Worm (Caenorhabditis elegans): ENCODE data around the gene igcm-2.

DNA sequence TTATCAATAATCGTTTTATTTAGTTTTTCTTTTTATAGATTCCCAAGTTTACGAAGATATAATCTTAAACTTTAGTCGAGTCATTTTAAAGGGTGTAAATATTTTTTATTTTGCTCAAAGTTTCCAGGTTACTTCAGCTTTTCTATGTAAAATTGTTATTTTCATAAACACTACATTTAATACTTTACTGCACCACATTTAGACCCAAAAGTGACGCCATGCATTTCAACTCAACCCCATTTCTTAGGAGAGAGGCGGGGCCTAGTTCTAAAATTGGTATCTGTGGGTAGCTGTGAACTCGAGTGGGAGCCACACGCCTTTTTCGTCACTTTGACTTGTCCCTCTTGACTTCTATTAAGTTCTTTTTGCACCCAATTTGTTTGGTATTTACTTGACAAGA is 21.2 kb upstream of the igcm-2 start, which contains the start of gene T22E5.1:
- TF ChIP-seq sea-2 (GFP tag; optimal IDR thresholded peaks at IDR 0.05), result no peak
- TF ChIP-seq snpc-4 (tag; optimal IDR thresholded peaks at IDR 0.05), result no peak
- TF ChIP-seq nhr-23 (tag; optimal IDR thresholded peaks at IDR 0.05), result no peak
- no peak for TF ChIP-seq aly-2 (tag; optimal IDR thresholded peaks at IDR 0.05)
- no peak for TF ChIP-seq jun-1 (tag; optimal IDR thresholded peaks at IDR 0.05)
- no peak for TF ChIP-seq ZK546.5 (tag; optimal IDR thresholded peaks at IDR 0.05)
- no peak for TF ChIP-seq nhr-237 (tag; optimal IDR thresholded peaks at IDR 0.05)
- no peak for TF ChIP-seq fkh-2 (tag; optimal IDR thresholded peaks at IDR 0.05)
- TF ChIP-seq eor-1 (tag; optimal IDR thresholded peaks at IDR 0.05), result no peak
- TF ChIP-seq ztf-4 (tag; optimal IDR thresholded peaks at IDR 0.05), result no peak

Measured in whole organism, L3 larva.